Worm (Caenorhabditis elegans) whole organism, L3 larva: Measurements from ENCODE around the gene M117.6.

Experiments
- ZK546.5 ChIP-seq: sonication (generic microtip); optimal IDR thresholded peaks from 2 replicates; lab custom pipeline; 2017; ENCODE audit warnings: missing biosample characterization, missing genetic modification characterization
- aly-2 ChIP-seq: fragments of 150-350 bp; optimal IDR thresholded peaks from 2 replicates; lab custom pipeline; 2014; ENCODE audit warnings: missing biosample characterization, missing genetic modification characterization
- ama-1 ChIP-seq: fragments of 150-350 bp; optimal IDR thresholded peaks from 2 replicates; lab custom pipeline; 2018
- ceh-9 ChIP-seq: sonication (generic microtip); optimal IDR thresholded peaks from 2 replicates; lab custom pipeline; 2018; ENCODE audit warnings: missing biosample characterization, missing genetic modification characterization
- daf-12 ChIP-seq: fragments of 150-350 bp; optimal IDR thresholded peaks from 2 replicates; lab custom pipeline; 2014; ENCODE audit warnings: missing biosample characterization, missing genetic modification reagents, missing genetic modification characterization
- elt-3 ChIP-seq, 3 experiments: fragments of 150-350 bp in 1 of 3; sonication (generic microtip) in 2 of 3; optimal IDR thresholded peaks; 2 replicates in 2 of 3; 4 replicates in 1 of 3; lab custom pipeline; 2014 to 2017; ENCODE audit warnings: missing biosample characterization in 3 of 3, missing genetic modification characterization in 3 of 3
- hmg-11 ChIP-seq: sonication (generic microtip); optimal IDR thresholded peaks from 2 replicates; lab custom pipeline; 2016; ENCODE audit warnings: missing genetic modification characterization, missing compliant biosample characterization
- lin-39 ChIP-seq: fragments of 150-350 bp; optimal IDR thresholded peaks from 2 replicates; lab custom pipeline; 2018; ENCODE audit warnings: missing biosample characterization, missing genetic modification reagents, missing genetic modification characterization
- nhr-237 ChIP-seq: fragments of 150-350 bp; optimal IDR thresholded peaks from 2 replicates; lab custom pipeline; 2014; ENCODE audit warnings: missing biosample characterization, missing genetic modification characterization
- nhr-25 ChIP-seq: sonication (generic microtip); optimal IDR thresholded peaks from 2 replicates; lab custom pipeline; 2017; ENCODE audit warnings: missing biosample characterization, missing genetic modification characterization
- pqm-1 ChIP-seq: fragments of 150-350 bp; optimal IDR thresholded peaks from 2 replicates; lab custom pipeline; 2017; ENCODE audit warnings: missing biosample characterization, missing genetic modification characterization, inconsistent platforms
- snpc-4 ChIP-seq: fragments of 150-350 bp; optimal IDR thresholded peaks from 2 replicates; lab custom pipeline; 2014; ENCODE audit warnings: missing biosample characterization, missing genetic modification characterization
- zag-1 ChIP-seq: fragments of 150-350 bp; optimal IDR thresholded peaks from 2 replicates; lab custom pipeline; 2014; ENCODE audit warnings: missing biosample characterization, missing genetic modification characterization
- ztf-11 ChIP-seq: fragments of 150-350 bp; optimal IDR thresholded peaks from 2 replicates; lab custom pipeline; 2014; ENCODE audit warnings: missing biosample characterization, missing genetic modification characterization

DNA sequence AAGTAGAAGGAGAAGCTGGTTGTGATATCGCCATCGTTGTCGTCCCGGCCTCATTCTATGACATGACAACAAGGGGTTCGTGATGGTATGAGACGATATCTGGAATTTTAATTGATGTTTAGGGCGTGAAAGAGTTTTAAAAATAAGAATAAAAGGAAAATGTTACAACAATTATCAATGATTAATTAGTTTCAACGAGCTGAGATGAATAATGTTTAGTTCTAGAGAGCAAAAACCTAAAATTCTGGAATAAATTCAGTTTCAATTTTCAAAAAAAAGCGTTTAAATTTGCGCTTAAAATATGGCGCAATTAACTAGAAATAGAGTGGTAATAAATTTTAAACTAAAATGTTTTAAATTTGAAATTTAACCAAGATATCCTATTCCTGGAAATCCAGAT, 35.4 kb downstream of the M117.6 start, which contains the start of gene H01G02.3:
- TF ChIP-seq ama-1 (lab: Kevin White, UChicago) (no peak), elt-3 (tag; optimal IDR thresholded peaks at IDR 0.05; lab: Kevin White, UChicago) (no peak), ztf-11 (tag; lab: Kevin White, UChicago) (no peak), nhr-25 (no peak), ceh-9 (tag; lab: Kevin White, UChicago) (no peak), nhr-237 (tag; lab: Kevin White, UChicago) (no peak), aly-2 (no peak), hmg-11 (tag; lab: Kevin White, UChicago) (no peak), lin-39 (no peak), daf-12 (tag; lab: Kevin White, UChicago) (no peak), snpc-4 (no peak), ZK546.5 (tag; lab: Kevin White, UChicago) (no peak), zag-1 (no peak), pqm-1 (tag; lab: Kevin White, UChicago) (no peak)
